Fruit fly (Drosophila melanogaster) whole organism, embryonic: Measurements from ENCODE around the gene cbt.

Experiments used
- ATbp ChIP-seq: fragments of 200-800 bp; sonication (Bioruptor generic); optimal IDR thresholded peaks from 2 replicates; lab custom pipeline; 2017; ENCODE audit warnings: missing biosample characterization, mild to moderate bottlenecking, missing genetic modification characterization, missing genetic modification reagents
- CG10274 ChIP-seq: fragments of 200-800 bp; sonication (Bioruptor generic); optimal IDR thresholded peaks from 3 replicates; lab custom pipeline; 2017; ENCODE audit warnings: missing biosample characterization, mild to moderate bottlenecking, missing genetic modification characterization
- CG11247 ChIP-seq: fragments of 200-800 bp; sonication (Bioruptor generic); IDR thresholded peaks from 2 replicates; pipeline ENCODE4 v1.3.6; 2022; ENCODE audit warnings: missing biosample characterization, missing genetic modification characterization
- CG13296 ChIP-seq: fragments of 200-800 bp; sonication (Bioruptor generic); optimal IDR thresholded peaks from 3 replicates; lab custom pipeline; 2018; ENCODE audit warnings: missing biosample characterization, mild to moderate bottlenecking, missing genetic modification characterization
- CG13624 ChIP-seq: fragments of 200-800 bp; sonication (Bioruptor generic); optimal IDR thresholded peaks from 2 replicates; lab custom pipeline; 2016; ENCODE audit warnings: missing biosample characterization, missing genetic modification characterization
- CG13894 ChIP-seq: fragments of 200-800 bp; sonication (Bioruptor generic); optimal IDR thresholded peaks from 3 replicates; lab custom pipeline; 2018; ENCODE audit warnings: missing biosample characterization, mild to moderate bottlenecking, missing genetic modification characterization, moderate library complexity
- CG15269 ChIP-seq: fragments of 200-800 bp; sonication (Bioruptor generic); optimal IDR thresholded peaks from 2 replicates; lab custom pipeline; 2018; ENCODE audit warnings: missing biosample characterization, mild to moderate bottlenecking, missing genetic modification characterization, moderate library complexity
- CG15479 ChIP-seq: fragments of 200-800 bp; sonication (Bioruptor generic); optimal IDR thresholded peaks from 3 replicates; lab custom pipeline; 2019; ENCODE audit warnings: missing biosample characterization, mild to moderate bottlenecking, missing genetic modification characterization, moderate library complexity
- CG15601 ChIP-seq: fragments of 200-800 bp; sonication (Bioruptor generic); optimal IDR thresholded peaks from 3 replicates; lab custom pipeline; 2019; ENCODE audit warnings: missing biosample characterization, mild to moderate bottlenecking, missing genetic modification characterization, moderate library complexity
- CG1603 ChIP-seq: fragments of 200-800 bp; sonication (Bioruptor generic); optimal IDR thresholded peaks from 2 replicates; lab custom pipeline; 2019; ENCODE audit warnings: missing biosample characterization, mild to moderate bottlenecking, missing genetic modification characterization, moderate library complexity
- CG16779 ChIP-seq: fragments of 200-800 bp; sonication (Bioruptor generic); IDR thresholded peaks from 2 replicates; pipeline ENCODE4 v1.3.6; 2022; ENCODE audit warnings: missing biosample characterization, missing genetic modification characterization
- CG17829 ChIP-seq: fragments of 200-800 bp; optimal IDR thresholded peaks from 2 replicates; lab custom pipeline; 2019; ENCODE audit warnings: missing biosample characterization, mild to moderate bottlenecking, missing genetic modification characterization, moderate library complexity
- CG1792 ChIP-seq: fragments of 200-800 bp; sonication (Bioruptor generic); optimal IDR thresholded peaks from 2 replicates; lab custom pipeline; 2016; ENCODE audit warnings: missing biosample characterization, missing genetic modification characterization
- CG18619 ChIP-seq: fragments of 200-800 bp; sonication (Bioruptor generic); optimal IDR thresholded peaks from 3 replicates; lab custom pipeline; 2017; ENCODE audit warnings: missing biosample characterization, mild to moderate bottlenecking, missing genetic modification characterization
- CG18764 ChIP-seq: fragments of 200-800 bp; sonication (Bioruptor generic); optimal IDR thresholded peaks from 3 replicates; lab custom pipeline; 2016; ENCODE audit warnings: missing biosample characterization, missing genetic modification characterization
- CG2199 ChIP-seq: fragments of 200-800 bp; sonication (Bioruptor generic); IDR thresholded peaks from 3 replicates; pipeline ENCODE4 v1.3.6; 2022; ENCODE audit warnings: missing biosample characterization, missing genetic modification characterization
- CG2678 ChIP-seq: fragments of 200-800 bp; sonication (Bioruptor generic); optimal IDR thresholded peaks from 3 replicates; lab custom pipeline; 2019; ENCODE audit warnings: missing biosample characterization, mild to moderate bottlenecking, missing genetic modification characterization, moderate library complexity
- CG30020 ChIP-seq: fragments of 200-800 bp; optimal IDR thresholded peaks from 2 replicates; lab custom pipeline; 2019; ENCODE audit warnings: missing biosample characterization, mild to moderate bottlenecking, missing genetic modification characterization, moderate library complexity
- CG32767 ChIP-seq: fragments of 200-800 bp; sonication (Bioruptor generic); IDR thresholded peaks from 2 replicates; pipeline ENCODE4 v1.3.6; 2022; ENCODE audit warnings: missing biosample characterization, missing genetic modification characterization
- CG33213 ChIP-seq: fragments of 200-800 bp; sonication (Bioruptor generic); optimal IDR thresholded peaks from 3 replicates; lab custom pipeline; 2016; ENCODE audit warnings: missing biosample characterization, missing genetic modification characterization
- CG4360 ChIP-seq: fragments of 200-800 bp; sonication (Bioruptor generic); IDR thresholded peaks from 2 replicates; pipeline ENCODE4 v1.3.6; 2022; ENCODE audit warnings: missing biosample characterization, missing genetic modification characterization
- CG4730 ChIP-seq: fragments of 200-800 bp; sonication (Bioruptor generic); IDR thresholded peaks from 2 replicates; pipeline ENCODE4 v1.3.6; 2022; ENCODE audit warnings: missing biosample characterization, missing genetic modification characterization
- CG8388 ChIP-seq: fragments of 200-800 bp; sonication (Bioruptor generic); optimal IDR thresholded peaks from 2 replicates; lab custom pipeline; 2019; ENCODE audit warnings: missing biosample characterization, mild to moderate bottlenecking, missing genetic modification characterization, moderate library complexity
- Dbx ChIP-seq: fragments of 200-800 bp; sonication (Bioruptor generic); IDR thresholded peaks from 3 replicates; pipeline ENCODE4 v1.3.6; 2022; ENCODE audit warnings: missing biosample characterization, missing genetic modification characterization
- Dek ChIP-seq: fragments of 200-800 bp; sonication (Bioruptor generic); optimal IDR thresholded peaks from 3 replicates; lab custom pipeline; 2019; ENCODE audit warnings: missing biosample characterization, mild to moderate bottlenecking, missing genetic modification characterization, moderate library complexity
- H15 ChIP-seq: fragments of 200-800 bp; sonication (Bioruptor generic); IDR thresholded peaks from 3 replicates; pipeline ENCODE4 v1.3.6; 2022; ENCODE audit warnings: missing biosample characterization, missing genetic modification characterization
- HHEX ChIP-seq: fragments of 200-800 bp; sonication (Bioruptor generic); optimal IDR thresholded peaks from 3 replicates; lab custom pipeline; 2017; ENCODE audit warnings: missing biosample characterization, mild to moderate bottlenecking, missing genetic modification characterization, missing genetic modification reagents
- Hand ChIP-seq: fragments of 200-800 bp; sonication (Bioruptor generic); optimal IDR thresholded peaks from 2 replicates; lab custom pipeline; 2017; ENCODE audit warnings: mild to moderate bottlenecking, missing biosample characterization, missing genetic modification reagents, missing genetic modification characterization
- Hr78 ChIP-seq, 2 experiments: fragments of 200-800 bp in 1 of 2; fragments of >200 bp in 1 of 2; sonication (Bioruptor generic) in 1 of 2; optimal IDR thresholded peaks; 2 replicates each; lab custom pipeline; 2017 to 2019; ENCODE audit warnings: missing biosample characterization in 2 of 2, missing genetic modification characterization in 2 of 2, mild to moderate bottlenecking in 1 of 2, moderate library complexity in 1 of 2
- NK7.1 ChIP-seq: fragments of 200-800 bp; sonication (Bioruptor generic); optimal IDR thresholded peaks from 3 replicates; lab custom pipeline; 2016; ENCODE audit warnings: missing biosample characterization, missing genetic modification characterization
- Neu2 ChIP-seq: fragments of 200-800 bp; sonication (Bioruptor generic); optimal IDR thresholded peaks from 3 replicates; lab custom pipeline; 2016; ENCODE audit warnings: missing biosample characterization, missing genetic modification characterization, borderline replicate concordance
- Nf-YA ChIP-seq: fragments of 200-800 bp; sonication (Bioruptor generic); IDR thresholded peaks from 2 replicates; pipeline ENCODE4 v1.3.6; 2022; ENCODE audit warnings: missing biosample characterization, missing genetic modification characterization
- Sox100B ChIP-seq: fragments of 200-800 bp; sonication (Bioruptor generic); optimal IDR thresholded peaks from 3 replicates; lab custom pipeline; 2018; ENCODE audit warnings: missing biosample characterization, mild to moderate bottlenecking, missing genetic modification characterization
- Xrp1 ChIP-seq: fragments of 200-800 bp; sonication (Bioruptor generic); IDR thresholded peaks from 2 replicates; pipeline ENCODE4 v1.3.6; 2022; ENCODE audit warnings: missing biosample characterization, missing genetic modification characterization
- az2 ChIP-seq: fragments of 200-800 bp; sonication (Bioruptor generic); optimal IDR thresholded peaks from 3 replicates; lab custom pipeline; 2016; ENCODE audit warnings: missing biosample characterization, missing genetic modification characterization
- bigmax ChIP-seq: fragments of 200-800 bp; sonication (Bioruptor generic); optimal IDR thresholded peaks from 2 replicates; lab custom pipeline; 2018; ENCODE audit warnings: missing biosample characterization, mild to moderate bottlenecking, missing genetic modification characterization
- ci ChIP-seq: fragments of 200-800 bp; sonication (Bioruptor generic); IDR thresholded peaks from 3 replicates; pipeline ENCODE4 v1.3.6; 2022; ENCODE audit warnings: missing biosample characterization, missing genetic modification characterization
- crol ChIP-seq: fragments of 200-800 bp; sonication (Bioruptor generic); IDR thresholded peaks from 2 replicates; pipeline ENCODE4 v1.3.6; 2022; ENCODE audit warnings: missing biosample characterization, missing genetic modification characterization
- cwo ChIP-seq: fragments of 200-800 bp; sonication (Bioruptor generic); optimal IDR thresholded peaks from 3 replicates; lab custom pipeline; 2017; ENCODE audit warnings: missing biosample characterization, missing genetic modification characterization, mild to moderate bottlenecking, moderate library complexity, missing genetic modification reagents
- eve ChIP-seq, 2 experiments: fragments of >200 bp; optimal IDR thresholded peaks; 2 replicates each; lab custom pipeline; 2017; ENCODE audit warnings: missing biosample characterization in 2 of 2, missing genetic modification characterization in 2 of 2
- exex ChIP-seq: fragments of 200-800 bp; sonication (Bioruptor generic); optimal IDR thresholded peaks from 4 replicates; lab custom pipeline; 2018; ENCODE audit warnings: missing biosample characterization, mild to moderate bottlenecking, missing genetic modification characterization, moderate library complexity
- grn ChIP-seq: fragments of 200-800 bp; sonication (Bioruptor generic); optimal IDR thresholded peaks from 3 replicates; lab custom pipeline; 2017; ENCODE audit warnings: missing biosample characterization, missing genetic modification characterization
- ken ChIP-seq: fragments of 200-800 bp; sonication (Bioruptor generic); IDR thresholded peaks from 3 replicates; pipeline ENCODE4 v1.3.6; 2022; ENCODE audit warnings: missing biosample characterization, missing genetic modification characterization
- lmd ChIP-seq: fragments of 200-800 bp; sonication (Bioruptor generic); IDR thresholded peaks from 2 replicates; pipeline ENCODE4 v1.3.6; 2022; ENCODE audit warnings: missing biosample characterization, missing genetic modification characterization
- mirr ChIP-seq: fragments of 200-800 bp; sonication (Bioruptor generic); optimal IDR thresholded peaks from 3 replicates; lab custom pipeline; 2018; ENCODE audit warnings: missing biosample characterization, mild to moderate bottlenecking, missing genetic modification characterization
- sens ChIP-seq: fragments of 200-800 bp; sonication (Bioruptor generic); peaks from one replicate; lab custom pipeline; 2016; ENCODE audit warnings: missing biosample characterization, missing genetic modification characterization
- sob ChIP-seq: fragments of 200-800 bp; sonication (Bioruptor generic); IDR thresholded peaks from 2 replicates; pipeline ENCODE4 v1.3.6; 2022; ENCODE audit warnings: missing biosample characterization, missing genetic modification characterization
- ssp ChIP-seq: fragments of 200-800 bp; sonication (Bioruptor generic); IDR thresholded peaks from 2 replicates; pipeline ENCODE4 v1.3.6; 2022; ENCODE audit warnings: missing biosample characterization, missing genetic modification characterization
- stwl ChIP-seq: fragments of 200-800 bp; sonication (Bioruptor generic); optimal IDR thresholded peaks from 3 replicates; lab custom pipeline; 2018; ENCODE audit warnings: missing biosample characterization, mild to moderate bottlenecking, missing genetic modification characterization, moderate library complexity
- toy ChIP-seq: fragments of 200-800 bp; sonication (Bioruptor generic); IDR thresholded peaks from 2 replicates; pipeline ENCODE4 v1.3.6; 2022; ENCODE audit warnings: missing biosample characterization, missing genetic modification characterization
- vnd ChIP-seq: fragments of 200-800 bp; sonication (Bioruptor generic); IDR thresholded peaks from 3 replicates; pipeline ENCODE4 v1.3.6; 2022; ENCODE audit warnings: missing biosample characterization, missing genetic modification characterization; ENCODE audit not compliant: partially characterized antibody
- wek ChIP-seq: fragments of 200-800 bp; sonication (Bioruptor generic); optimal IDR thresholded peaks from 3 replicates; lab custom pipeline; 2018; ENCODE audit warnings: missing biosample characterization, mild to moderate bottlenecking, missing genetic modification characterization, moderate library complexity

The cbt gene

dm6 chr2L:496436-496835, 16.9 kb upstream of the cbt start:
- no peak for TF ChIP-seq CG1792 (GFP tag; lab: Kevin White, UChicago)
- peak; percentile 29 for TF ChIP-seq sens (GFP tag; lab: Kevin White, UChicago)
- peak; percentile 92 for TF ChIP-seq exex (tag; lab: Kevin White, UChicago)
- TF ChIP-seq CG30020 (tag; lab: Kevin White, UChicago), result no peak
- TF ChIP-seq cwo (GFP tag; lab: Kevin White, UChicago), result no peak
- TF ChIP-seq H15 (GFP tag; lab: Robert Waterston, UW), result no peak
- TF ChIP-seq mirr (GFP tag; lab: Kevin White, UChicago), result peak; percentile 72
- TF ChIP-seq ken, result no peak
- no peak for TF ChIP-seq CG11247
- no peak for TF ChIP-seq toy
- no peak for TF ChIP-seq CG2678
- TF ChIP-seq CG13894 (tag; lab: Kevin White, UChicago), result no peak
- no peak for TF ChIP-seq lmd (GFP tag; lab: Robert Waterston, UW)
- no peak for TF ChIP-seq wek (GFP tag; lab: Kevin White, UChicago)
- TF ChIP-seq CG10274 (GFP tag; lab: Kevin White, UChicago), result no peak
- peak; percentile 16 for TF ChIP-seq CG15479 (GFP tag; lab: Kevin White, UChicago)
- peak; percentile 50 for TF ChIP-seq stwl (tag; lab: Kevin White, UChicago)
- TF ChIP-seq Dek (tag; lab: Kevin White, UChicago), result no peak
- no peak for TF ChIP-seq CG32767 (GFP tag; lab: Robert Waterston, UW)
- no peak for TF ChIP-seq Xrp1
- no peak for TF ChIP-seq CG4360 (GFP tag; lab: Robert Waterston, UW)
- peak; percentile 51; the same call in 1 of the 3 replicates for TF ChIP-seq vnd (GFP tag; lab: Robert Waterston, UW)
- TF ChIP-seq ci (GFP tag; lab: Robert Waterston, UW), result no peak
- TF ChIP-seq CG8388 (GFP tag; lab: Kevin White, UChicago), result no peak
- TF ChIP-seq CG33213 (GFP tag; lab: Kevin White, UChicago), result no peak
- TF ChIP-seq crol (GFP tag; lab: Robert Waterston, UW), result peak; percentile 52; the same call in 1 of the 2 replicates
- no peak for TF ChIP-seq CG15269
- TF ChIP-seq CG17829 (tag; lab: Kevin White, UChicago), result no peak
- no peak for TF ChIP-seq CG13624 (GFP tag; lab: Kevin White, UChicago)
- no peak for TF ChIP-seq HHEX (GFP tag; lab: Kevin White, UChicago)
- TF ChIP-seq CG15601 (tag; lab: Kevin White, UChicago), result no peak
- no peak for TF ChIP-seq CG13296 (GFP tag; lab: Kevin White, UChicago)
- no peak for TF ChIP-seq Sox100B (GFP tag; lab: Kevin White, UChicago)
- peak in 1 of 2 experiments; percentile 64 for TF ChIP-seq eve (GFP tag; optimal IDR thresholded peaks at IDR 0.05; lab: Kevin White, UChicago)
- TF ChIP-seq CG4730, result no peak
- TF ChIP-seq az2 (GFP tag; lab: Kevin White, UChicago), result no peak
- no peak for TF ChIP-seq Hr78 (GFP tag; optimal IDR thresholded peaks at IDR 0.05; lab: Kevin White, UChicago)
- TF ChIP-seq sob (GFP tag; lab: Robert Waterston, UW), result no peak
- no peak for TF ChIP-seq Hand (GFP tag; lab: Kevin White, UChicago)
- no peak for TF ChIP-seq CG18619 (GFP tag; lab: Kevin White, UChicago)
- no peak for TF ChIP-seq CG1603 (tag; lab: Kevin White, UChicago)
- no peak for TF ChIP-seq ssp (GFP tag; lab: Robert Waterston, UW)
- TF ChIP-seq Nf-YA, result no peak
- TF ChIP-seq NK7.1 (GFP tag; lab: Kevin White, UChicago), result no peak
- no peak for TF ChIP-seq CG16779 (GFP tag; lab: Robert Waterston, UW)
- TF ChIP-seq CG18764 (GFP tag; lab: Kevin White, UChicago), result no peak
- no peak for TF ChIP-seq Neu2 (GFP tag; lab: Kevin White, UChicago)
- peak; percentile 97 for TF ChIP-seq grn (GFP tag; lab: Kevin White, UChicago)
- TF ChIP-seq CG2199 (GFP tag; lab: Robert Waterston, UW), result no peak
- no peak for TF ChIP-seq bigmax (GFP tag; lab: Kevin White, UChicago)
- TF ChIP-seq ATbp (GFP tag; lab: Kevin White, UChicago), result no peak
- no peak for TF ChIP-seq Dbx (GFP tag; lab: Robert Waterston, UW)
